Worm (Caenorhabditis elegans): ENCODE measurements around the gene cyk-1.

Gene cyk-1

ce11 chrIII:7030044-7030804 is 1.2 kb upstream of the cyk-1 start (continued):
- TF ChIP-seq let-607 (tag; optimal IDR thresholded peaks at IDR 0.05): peak in 1 of 2 experiments; percentile 30
- TF ChIP-seq rec-8 (tag; optimal IDR thresholded peaks at IDR 0.05): peak; percentile 8 to 19
- TF ChIP-seq hmg-1.2 (GFP tag; IDR thresholded peaks at IDR 0.05): peak; percentile 43
- peak; percentile 14 for TF ChIP-seq snpc-1.3 (tag; optimal IDR thresholded peaks at IDR 0.05; ENCODE audit: insufficient read depth)
- TF ChIP-seq hrde-1 (tag; optimal IDR thresholded peaks at IDR 0.05; ENCODE audit: borderline replicate concordance): peak; percentile 66

DNA sequence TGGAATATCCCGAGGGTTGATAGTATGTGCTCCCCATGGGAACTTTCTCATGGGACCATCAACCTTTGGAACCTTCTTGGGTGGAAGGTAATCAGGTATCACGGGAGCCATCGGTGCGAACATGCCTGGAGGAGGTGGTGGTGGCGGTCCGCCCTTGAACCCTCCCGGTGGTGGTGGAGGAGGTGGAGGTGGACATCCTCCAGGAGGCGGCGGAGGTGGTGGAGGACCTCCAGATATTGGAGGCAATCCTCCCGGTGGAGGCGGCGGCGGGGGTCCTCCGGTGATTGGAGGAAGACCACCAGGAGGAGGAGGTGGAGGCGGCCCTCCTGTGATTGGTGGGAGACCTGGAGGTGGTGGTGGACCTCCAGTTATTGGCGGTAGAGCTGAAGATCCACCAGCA is 3.2 kb downstream of the cyk-1 start:
- TF ChIP-seq C06A6.2 (GFP tag; conservative IDR thresholded peaks at IDR 0.05): no peak
- 0 out of 2 replicates have a peak, but pooled peaks have one; percentile 20 for TF ChIP-seq ztf-25 (GFP tag; IDR thresholded peaks at IDR 0.05)
- TF ChIP-seq cebp-2 (GFP tag; IDR thresholded peaks at IDR 0.05): no peak
- no peak for TF ChIP-seq ets-4 (GFP tag; optimal IDR thresholded peaks at IDR 0.05)
- no peak for TF ChIP-seq hlh-26 (GFP tag; conservative IDR thresholded peaks at IDR 0.05)
- TF ChIP-seq lin-26 (GFP tag; IDR thresholded peaks at IDR 0.05): no peak
- TF ChIP-seq B0035.1 (tag; optimal IDR thresholded peaks at IDR 0.05): no peak
- TF ChIP-seq aptf-3 (GFP tag; IDR thresholded peaks at IDR 0.05): no peak
- TF ChIP-seq K12H6.12 (tag; optimal IDR thresholded peaks at IDR 0.05): no peak
- TF ChIP-seq ztf-18 (tag; optimal IDR thresholded peaks at IDR 0.05): no peak
- peak; percentile 43; the same call in 1 of the 2 replicates for TF ChIP-seq mcd-1 (GFP tag; IDR thresholded peaks at IDR 0.05)
- TF ChIP-seq zfh-2 (GFP tag; conservative IDR thresholded peaks at IDR 0.05): peak; percentile 96
- peak; percentile 98 for TF ChIP-seq egrh-3 (GFP tag; IDR thresholded peaks at IDR 0.05)

DNA sequence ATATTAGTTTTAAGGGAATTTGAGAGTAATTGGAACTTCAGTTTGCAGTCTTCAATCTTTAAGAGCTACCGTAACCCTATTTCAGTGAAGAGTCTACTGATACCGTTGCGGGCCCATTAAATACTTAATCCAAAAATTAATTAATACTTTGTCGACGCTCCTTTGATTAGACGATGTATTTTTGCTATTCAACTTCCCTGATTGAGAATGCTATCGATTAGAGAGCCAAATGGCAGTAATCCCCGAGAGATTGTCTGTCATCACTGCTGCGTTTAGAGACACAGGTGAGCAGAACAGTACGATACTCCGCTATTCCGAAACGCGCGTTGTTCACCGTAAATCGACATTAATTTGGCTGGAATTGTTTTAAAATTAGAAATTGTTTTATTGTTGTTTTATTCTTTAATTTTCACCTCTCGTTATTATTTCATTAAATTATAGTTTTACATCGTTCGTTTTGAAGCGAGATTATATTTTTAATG is 7.8 kb downstream of the cyk-1 start, which contains the start of gene rfl-1:
rfl-1 (plus strand) TSS at position 51 of the 482 bp plus-strand sequence.
- no peak for TF ChIP-seq C17E4.6 (GFP tag; IDR thresholded peaks at IDR 0.05)
- TF ChIP-seq madf-6 (GFP tag; IDR thresholded peaks at IDR 0.05): 0 out of 2 replicates have a peak, but pooled peaks have one; percentile 7
- TF ChIP-seq F39B2.1 (GFP tag; IDR thresholded peaks at IDR 0.05): no peak
- no peak for TF ChIP-seq dpff-1 (tag; optimal IDR thresholded peaks at IDR 0.05)
- TF ChIP-seq pha-4 (tag; optimal IDR thresholded peaks at IDR 0.05): no peak
- TF ChIP-seq F37B4.10 (GFP tag; IDR thresholded peaks at IDR 0.05): no peak
- TF ChIP-seq fkh-3 (tag; optimal IDR thresholded peaks at IDR 0.05): no peak
- TF ChIP-seq snpc-4 (GFP tag; optimal IDR thresholded peaks at IDR 0.05): no peak
- no peak for TF ChIP-seq snpc-4 (tag; optimal IDR thresholded peaks at IDR 0.05)
- TF ChIP-seq nhr-90 (tag; optimal IDR thresholded peaks at IDR 0.05): no peak
- TF ChIP-seq attf-3 (GFP tag; conservative IDR thresholded peaks at IDR 0.05): peak; percentile 97
- TF ChIP-seq F23B12.7 (tag; optimal IDR thresholded peaks at IDR 0.05; ENCODE audit: insufficient read depth): peak; percentile 19
- no peak for TF ChIP-seq rec-8 (tag; optimal IDR thresholded peaks at IDR 0.05)
- TF ChIP-seq hmg-1.2 (GFP tag; IDR thresholded peaks at IDR 0.05): peak; percentile 99
- TF ChIP-seq ceh-40 (GFP tag; IDR thresholded peaks at IDR 0.05): no peak
- 0 out of 2 replicates have a peak, but pooled peaks have one; percentile 26 for TF ChIP-seq mcd-1 (GFP tag; IDR thresholded peaks at IDR 0.05)
- no peak for TF ChIP-seq dpl-1 (GFP tag; optimal IDR thresholded peaks at IDR 0.05)
- no peak for TF ChIP-seq lin-26 (GFP tag; IDR thresholded peaks at IDR 0.05)
- TF ChIP-seq let-526 (GFP tag; IDR thresholded peaks at IDR 0.05): no peak
- TF ChIP-seq snpc-3.4 (tag; optimal IDR thresholded peaks at IDR 0.05): peak; percentile 20
- TF ChIP-seq lag-1 (GFP tag; IDR thresholded peaks at IDR 0.05): no peak
- TF ChIP-seq F55B11.4 (tag; optimal IDR thresholded peaks at IDR 0.05; ENCODE audit: borderline replicate concordance, insufficient read depth): no peak
- TF ChIP-seq ztf-18 (tag; optimal IDR thresholded peaks at IDR 0.05): no peak
- TF ChIP-seq hmg-20 (GFP tag; IDR thresholded peaks at IDR 0.05): no peak
- peak; percentile 25 for TF ChIP-seq him-1 (tag; optimal IDR thresholded peaks at IDR 0.05)
- no peak for TF ChIP-seq B0019.2 (GFP tag; conservative IDR thresholded peaks at IDR 0.05)
- peak; percentile 19 for TF ChIP-seq attf-5 (GFP tag; optimal IDR thresholded peaks at IDR 0.05)
- no peak for TF ChIP-seq mes-4 (tag; optimal IDR thresholded peaks at IDR 0.05)
- TF ChIP-seq repo-1 (tag; optimal IDR thresholded peaks at IDR 0.05): no peak
- TF ChIP-seq madf-10 (tag; optimal IDR thresholded peaks at IDR 0.05): no peak

All from whole organism, young adult.